Fruit fly (Drosophila melanogaster): ENCODE results near the gene CG14810.

Gene CG14810

dm6 chrX:1823883-1824609, 3.9 kb upstream of the CG14810 start:
- TF ChIP-seq CG8159 (tag; optimal IDR thresholded peaks at IDR 0.05) (no peak), CG34367 (tag; optimal IDR thresholded peaks at IDR 0.05) (no peak), CG17806 (tag; optimal IDR thresholded peaks at IDR 0.05) (no peak), Snoo (tag; optimal IDR thresholded peaks at IDR 0.05) (no peak), CG32121 (GFP tag; IDR thresholded peaks at IDR 0.05) (no peak)

- no peak for TF ChIP-seq Pif1B (GFP tag; optimal IDR thresholded peaks at IDR 0.05)
- no peak for TF ChIP-seq Pif1A (GFP tag; optimal IDR thresholded peaks at IDR 0.05)
These were observed 2.1 kb upstream of the CG14810 start, which contains the start of gene CG14811 for dm6 chrX:1822281-1822680. Gene CG14811, minus strand, starts transcription at chrX:1822381.

- no peak for TF ChIP-seq CG17806 (tag; optimal IDR thresholded peaks at IDR 0.05)
- no peak for TF ChIP-seq CG8159 (tag; optimal IDR thresholded peaks at IDR 0.05)
- TF ChIP-seq fd96Ca (GFP tag; IDR thresholded peaks at IDR 0.05), result no peak
- no peak for TF ChIP-seq Pif1A (GFP tag; optimal IDR thresholded peaks at IDR 0.05)
- no peak for TF ChIP-seq CG10348 (GFP tag; IDR thresholded peaks at IDR 0.05)
- no peak for TF ChIP-seq CG34367 (tag; optimal IDR thresholded peaks at IDR 0.05)
These were observed 898 bp upstream of the CG14810 start for dm6 chrX:1821039-1821438.

dm6 chrX:1819026-1819425, 1.1 kb downstream of the CG14810 start:
- TF ChIP-seq CG10348 (GFP tag; IDR thresholded peaks at IDR 0.05) (no peak), CG14655 (GFP tag; optimal IDR thresholded peaks at IDR 0.05) (no peak), fd96Ca (GFP tag; IDR thresholded peaks at IDR 0.05) (no peak), CG13204 (GFP tag; optimal IDR thresholded peaks at IDR 0.05) (no peak), CG34367 (tag; optimal IDR thresholded peaks at IDR 0.05) (no peak)

- peak; percentile 93 for TF ChIP-seq CG12605 (GFP tag; IDR thresholded peaks at IDR 0.05)
- no peak for TF ChIP-seq EcR (GFP tag; optimal IDR thresholded peaks at IDR 0.05)
- no peak for TF ChIP-seq CG10348 (GFP tag; IDR thresholded peaks at IDR 0.05)
- TF ChIP-seq CG17806 (tag; optimal IDR thresholded peaks at IDR 0.05), result no peak
- TF ChIP-seq CG34367 (tag; optimal IDR thresholded peaks at IDR 0.05), result no peak
- no peak for TF ChIP-seq fd96Ca (GFP tag; IDR thresholded peaks at IDR 0.05)
- no peak for TF ChIP-seq CG14655 (GFP tag; optimal IDR thresholded peaks at IDR 0.05)
These were observed 9.0 kb downstream of the CG14810 start for dm6 chrX:1811173-1811572.

- TF ChIP-seq Pif1A (GFP tag; optimal IDR thresholded peaks at IDR 0.05) (no peak), CG13204 (GFP tag; optimal IDR thresholded peaks at IDR 0.05) (peak; percentile 73)
These were observed 26.3 kb downstream of the CG14810 start for dm6 chrX:1793793-1794358.

DNA sequence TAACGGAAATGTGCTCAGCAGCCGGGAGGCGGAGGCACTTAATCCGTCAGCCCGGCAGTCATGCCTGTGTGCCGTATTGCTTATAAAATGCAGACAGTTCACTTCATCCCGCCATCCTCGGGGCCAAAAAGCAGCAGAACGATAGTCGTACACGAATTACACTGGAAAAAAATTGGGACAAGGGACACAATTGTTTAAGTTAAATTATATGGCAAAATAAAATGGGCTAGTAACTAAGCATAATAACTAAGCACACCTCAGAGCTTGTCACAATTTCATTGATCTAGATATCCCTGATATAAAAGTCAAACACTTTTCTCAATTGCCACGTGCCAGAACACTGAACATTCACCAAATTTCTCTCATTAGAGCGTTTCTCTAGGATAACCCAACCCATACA, 30.9 kb downstream of the CG14810 start, which contains the start of gene CG32806:
Gene CG32806, plus strand, starts transcription at position 301 of the 400 bp plus-strand sequence.
- TF ChIP-seq CG34367 (tag; optimal IDR thresholded peaks at IDR 0.05) (no peak), Ets98B (GFP tag; IDR thresholded peaks at IDR 0.05) (no peak)

DNA sequence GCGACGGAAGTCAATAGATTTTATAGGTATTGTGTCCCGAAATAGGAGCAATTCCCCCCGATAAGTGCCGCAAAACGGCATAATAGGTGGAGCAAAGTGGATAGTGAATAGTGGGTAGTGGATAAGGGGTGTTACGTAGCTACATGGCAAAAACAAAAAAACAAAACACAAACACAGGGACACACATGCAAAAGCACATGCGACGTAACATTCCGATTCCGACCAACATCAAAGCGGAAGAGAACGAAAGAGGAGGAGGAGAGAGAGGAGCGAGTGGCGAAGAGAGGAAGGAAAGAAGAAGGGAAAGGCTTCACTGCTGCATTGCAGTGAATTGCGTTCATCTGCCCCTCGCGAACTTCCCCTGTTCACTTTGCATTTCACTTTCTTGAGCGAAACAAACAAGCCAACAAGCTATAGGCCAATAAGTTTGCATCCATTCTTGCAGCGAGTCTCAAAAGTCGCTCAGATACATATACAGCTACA, 45.8 kb downstream of the CG14810 start:
- TF ChIP-seq CG13204 (GFP tag; optimal IDR thresholded peaks at IDR 0.05) (no peak), Ets98B (GFP tag; IDR thresholded peaks at IDR 0.05) (no peak), EcR (GFP tag; optimal IDR thresholded peaks at IDR 0.05) (no peak), Pif1A (GFP tag; optimal IDR thresholded peaks at IDR 0.05) (no peak), fd96Ca (GFP tag; IDR thresholded peaks at IDR 0.05) (no peak), rn (GFP tag; IDR thresholded peaks at IDR 0.05) (no peak)

dm6 chrX:1773532-1774346, 46.4 kb downstream of the CG14810 start, which contains the start of the genes prage and Adar:
Gene prage, plus strand, starts transcription at chrX:1773719.
Gene Adar, plus strand, starts transcription at chrX:1773725.
- TF ChIP-seq Pif1A (GFP tag; optimal IDR thresholded peaks at IDR 0.05) (no peak), CG34367 (tag; optimal IDR thresholded peaks at IDR 0.05) (no peak), Ets98B (GFP tag; IDR thresholded peaks at IDR 0.05) (peak; percentile 6; the same call in 1 of the 2 replicates), CG8301 (tag; optimal IDR thresholded peaks at IDR 0.05) (no peak), EcR (GFP tag; optimal IDR thresholded peaks at IDR 0.05) (peak; percentile 34), D1 (tag; optimal IDR thresholded peaks at IDR 0.05) (no peak), CG13204 (GFP tag; optimal IDR thresholded peaks at IDR 0.05) (no peak), CG17806 (tag; optimal IDR thresholded peaks at IDR 0.05) (no peak), rn (GFP tag; IDR thresholded peaks at IDR 0.05) (no peak), CG8159 (tag; optimal IDR thresholded peaks at IDR 0.05) (no peak)

All from whole organism, pupa.